Worm (Caenorhabditis elegans) whole organism, late embryonic: ENCODE measurements around the gene R03G8.1.

Experiments
- C08G9.2 ChIP-seq: sonication (generic microtip); optimal IDR thresholded peaks from 2 replicates; lab custom pipeline; 2016; ENCODE audit warnings: mild to moderate bottlenecking, missing genetic modification characterization, moderate library complexity, missing compliant biosample characterization
- F13H6.1 ChIP-seq: sonication (generic microtip); optimal IDR thresholded peaks from 2 replicates; lab custom pipeline; 2016; ENCODE audit warnings: missing genetic modification characterization, missing compliant biosample characterization
- K09A11.1 ChIP-seq: sonication (generic microtip); optimal IDR thresholded peaks from 2 replicates; lab custom pipeline; 2017; ENCODE audit warnings: antibody characterized with exemption, mild to moderate bottlenecking, missing genetic modification characterization, missing compliant biosample characterization; ENCODE audit not compliant: insufficient read depth
- T23F11.4 ChIP-seq: fragments of 200-800 bp; sonication (Bioruptor generic); optimal IDR thresholded peaks from 2 replicates; lab custom pipeline; 2018; ENCODE audit warnings: mild to moderate bottlenecking, missing genetic modification characterization, missing compliant biosample characterization
- Y22D7AL.16 ChIP-seq: sonication (generic microtip); optimal IDR thresholded peaks from 2 replicates; lab custom pipeline; 2016; ENCODE audit warnings: missing genetic modification characterization, missing compliant biosample characterization
- ahr-1 ChIP-seq: sonication (generic microtip); optimal IDR thresholded peaks from 2 replicates; lab custom pipeline; 2016; ENCODE audit warnings: missing genetic modification characterization, missing compliant biosample characterization
- ceh-14 ChIP-seq: sonication (generic microtip); optimal IDR thresholded peaks from 2 replicates; lab custom pipeline; 2016; ENCODE audit warnings: missing genotype, missing genetic modification characterization, missing compliant biosample characterization
- ceh-2 ChIP-seq: sonication (generic microtip); optimal IDR thresholded peaks from 2 replicates; lab custom pipeline; 2016; ENCODE audit warnings: missing genotype, missing genetic modification characterization, missing compliant biosample characterization
- ceh-31 ChIP-seq: sonication (generic microtip); optimal IDR thresholded peaks from 2 replicates; lab custom pipeline; 2016; ENCODE audit warnings: missing genetic modification characterization, missing compliant biosample characterization
- ceh-34 ChIP-seq: sonication (generic microtip); optimal IDR thresholded peaks from 2 replicates; lab custom pipeline; 2016; ENCODE audit warnings: mild to moderate bottlenecking, missing genetic modification characterization, missing compliant biosample characterization
- ceh-45 ChIP-seq: fragments of 200-800 bp; sonication (Bioruptor generic); IDR thresholded peaks from 2 replicates; pipeline ENCODE4 v1.3.6; 2022; ENCODE audit warnings: missing genetic modification reagents, missing genetic modification characterization, missing compliant biosample characterization
- ceh-48 ChIP-seq: sonication (generic microtip); optimal IDR thresholded peaks from 2 replicates; lab custom pipeline; 2016; ENCODE audit warnings: missing genetic modification characterization, inconsistent platforms, missing compliant biosample characterization
- ceh-9 ChIP-seq: sonication (generic microtip); optimal IDR thresholded peaks from 2 replicates; lab custom pipeline; 2016; ENCODE audit warnings: mild to moderate bottlenecking, missing genetic modification characterization, inconsistent platforms, missing compliant biosample characterization
- che-1 ChIP-seq: sonication (generic microtip); optimal IDR thresholded peaks from 2 replicates; lab custom pipeline; 2016; ENCODE audit warnings: mild to moderate bottlenecking, missing genetic modification characterization, missing compliant biosample characterization
- dmd-4 ChIP-seq: sonication (generic microtip); optimal IDR thresholded peaks from 2 replicates; lab custom pipeline; 2016; ENCODE audit warnings: borderline replicate concordance, missing genetic modification characterization, missing compliant biosample characterization
- dve-1 ChIP-seq: sonication (generic microtip); optimal IDR thresholded peaks from 2 replicates; lab custom pipeline; 2017; ENCODE audit warnings: antibody characterized with exemption, mild to moderate bottlenecking, missing genetic modification characterization, missing compliant biosample characterization
- elt-4 ChIP-seq: sonication (generic microtip); optimal IDR thresholded peaks from 2 replicates; lab custom pipeline; 2016; ENCODE audit warnings: missing genetic modification characterization, missing compliant biosample characterization
- ets-4 ChIP-seq: sonication (generic microtip); optimal IDR thresholded peaks from 2 replicates; lab custom pipeline; 2016; ENCODE audit warnings: missing genetic modification characterization, missing compliant biosample characterization
- eyg-1 ChIP-seq: sonication (generic microtip); optimal IDR thresholded peaks from 2 replicates; lab custom pipeline; 2016; ENCODE audit warnings: missing genotype, missing genetic modification characterization, missing compliant biosample characterization
- fax-1 ChIP-seq: sonication (generic microtip); optimal IDR thresholded peaks from 2 replicates; lab custom pipeline; 2016; ENCODE audit warnings: missing genotype, missing genetic modification characterization, missing compliant biosample characterization
- fkh-10 ChIP-seq: fragments of 150-350 bp; optimal IDR thresholded peaks from 2 replicates; lab custom pipeline; 2014; ENCODE audit warnings: missing biosample characterization, missing genetic modification reagents, missing genetic modification characterization
- hlh-15 ChIP-seq: sonication (generic microtip); optimal IDR thresholded peaks from 2 replicates; lab custom pipeline; 2016; ENCODE audit warnings: missing genetic modification characterization, missing compliant biosample characterization
- nfya-1 ChIP-seq: sonication (generic microtip); optimal IDR thresholded peaks from 2 replicates; lab custom pipeline; 2017; ENCODE audit warnings: missing genetic modification characterization, mild to moderate bottlenecking, missing compliant biosample characterization, antibody characterized with exemption, moderate library complexity
- nhr-11 ChIP-seq: fragments of 150-350 bp; optimal IDR thresholded peaks from 2 replicates; lab custom pipeline; 2014; ENCODE audit warnings: missing biosample characterization, missing genetic modification characterization
- npax-4 ChIP-seq: sonication (generic microtip); optimal IDR thresholded peaks from 2 replicates; lab custom pipeline; 2016; ENCODE audit warnings: missing genetic modification characterization, missing compliant biosample characterization
- pat-9 ChIP-seq: fragments of 200-800 bp; sonication (Bioruptor generic); optimal IDR thresholded peaks from 2 replicates; lab custom pipeline; 2018; ENCODE audit warnings: mild to moderate bottlenecking, missing genetic modification characterization, moderate library complexity, missing compliant biosample characterization
- pha-2 ChIP-seq: sonication (generic microtip); optimal IDR thresholded peaks from 2 replicates; lab custom pipeline; 2017; ENCODE audit warnings: mild to moderate bottlenecking, missing genetic modification characterization, missing compliant biosample characterization
- pqm-1 ChIP-seq: sonication (generic microtip); optimal IDR thresholded peaks from 2 replicates; lab custom pipeline; 2016; ENCODE audit warnings: missing genetic modification characterization, missing compliant biosample characterization
- pros-1 ChIP-seq: fragments of 150-350 bp; optimal IDR thresholded peaks from 2 replicates; lab custom pipeline; 2014; ENCODE audit warnings: missing biosample characterization, missing genetic modification reagents, missing genetic modification characterization
- ref-2 ChIP-seq: sonication (generic microtip); optimal IDR thresholded peaks from 2 replicates; lab custom pipeline; 2016; ENCODE audit warnings: missing genetic modification characterization, missing compliant biosample characterization
- sdc-2 ChIP-seq: sonication (generic microtip); optimal IDR thresholded peaks from 2 replicates; lab custom pipeline; 2016; ENCODE audit warnings: missing genotype, missing genetic modification characterization, missing compliant biosample characterization
- sox-4 ChIP-seq: sonication (generic microtip); optimal IDR thresholded peaks from 2 replicates; lab custom pipeline; 2017; ENCODE audit warnings: mild to moderate bottlenecking, missing genetic modification characterization, inconsistent platforms, missing compliant biosample characterization
- syd-9 ChIP-seq: sonication (generic microtip); optimal IDR thresholded peaks from 2 replicates; lab custom pipeline; 2016; ENCODE audit warnings: mild to moderate bottlenecking, missing genetic modification characterization, moderate library complexity, missing compliant biosample characterization
- tbx-2 ChIP-seq: sonication (generic microtip); optimal IDR thresholded peaks from 2 replicates; lab custom pipeline; 2016; ENCODE audit warnings: missing genetic modification characterization, missing compliant biosample characterization
- unc-3 ChIP-seq, 2 experiments: fragments of 200-800 bp in 1 of 2; sonication (Bioruptor generic) in 1 of 2; sonication (generic microtip) in 1 of 2; conservative IDR thresholded peaks in 1 of 2; optimal IDR thresholded peaks in 1 of 2; 2 replicates each; pipeline versions ENCODE4 v1.3.6 to Lab custom; 2016 to 2022; ENCODE audit warnings: missing compliant biosample characterization in 2 of 2, missing genetic modification characterization in 2 of 2, missing genetic modification reagents in 1 of 2
- unc-55 ChIP-seq: sonication (generic microtip); optimal IDR thresholded peaks from 2 replicates; lab custom pipeline; 2017; ENCODE audit warnings: missing biosample characterization, missing genetic modification reagents, missing genetic modification characterization
- unc-86 ChIP-seq: sonication (generic microtip); optimal IDR thresholded peaks from 2 replicates; lab custom pipeline; 2016; ENCODE audit warnings: missing genetic modification characterization, missing compliant biosample characterization

The R03G8.1 gene

DNA sequence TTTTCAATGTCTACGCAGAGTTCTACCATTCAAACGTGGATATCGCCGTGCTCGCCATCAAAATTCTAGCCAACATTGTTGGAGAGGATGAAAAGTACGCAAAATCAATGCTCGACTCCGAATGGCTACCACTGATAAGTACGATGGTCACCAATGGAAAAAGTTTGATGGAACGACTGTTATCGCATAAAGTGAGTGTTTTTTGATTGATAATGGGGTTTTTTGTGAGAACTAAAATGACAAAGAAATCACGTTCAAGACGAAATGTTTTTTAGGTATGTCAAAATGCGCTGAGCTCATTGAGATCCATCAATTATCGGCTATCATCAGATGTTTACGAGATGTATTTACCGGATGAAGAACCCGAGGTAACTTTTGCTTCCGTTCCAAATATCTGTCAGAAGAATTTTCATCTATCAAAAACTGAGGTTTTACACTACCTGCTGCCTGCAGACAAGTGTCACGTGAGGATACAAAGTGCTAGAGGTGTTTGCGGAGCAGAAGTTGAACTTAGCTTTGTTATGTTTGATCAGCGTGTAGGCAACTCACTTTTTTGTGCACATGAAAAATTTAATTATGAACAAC, 21.9 kb downstream of the R03G8.1 start:
- TF ChIP-seq sdc-2 (no peak), fax-1 (tag; lab: Kevin White, UChicago) (no peak), Y22D7AL.16 (tag; lab: Kevin White, UChicago) (no peak), C08G9.2 (tag; lab: Kevin White, UChicago) (no peak), pqm-1 (tag; lab: Kevin White, UChicago) (no peak), hlh-15 (no peak), ahr-1 (tag; lab: Kevin White, UChicago) (no peak), F13H6.1 (tag; lab: Kevin White, UChicago) (no peak), che-1 (tag; lab: Kevin White, UChicago) (no peak), pros-1 (no peak), syd-9 (no peak), unc-55 (no peak), ets-4 (tag; lab: Kevin White, UChicago) (no peak), tbx-2 (tag; lab: Kevin White, UChicago) (no peak), ceh-9 (tag; lab: Kevin White, UChicago) (no peak), fkh-10 (GFP tag; lab: Kevin White, UChicago) (no peak), nfya-1 (tag; lab: Kevin White, UChicago) (no peak), unc-86 (tag; lab: Kevin White, UChicago) (no peak), K09A11.1 (tag; lab: Kevin White, UChicago) (no peak)

DNA sequence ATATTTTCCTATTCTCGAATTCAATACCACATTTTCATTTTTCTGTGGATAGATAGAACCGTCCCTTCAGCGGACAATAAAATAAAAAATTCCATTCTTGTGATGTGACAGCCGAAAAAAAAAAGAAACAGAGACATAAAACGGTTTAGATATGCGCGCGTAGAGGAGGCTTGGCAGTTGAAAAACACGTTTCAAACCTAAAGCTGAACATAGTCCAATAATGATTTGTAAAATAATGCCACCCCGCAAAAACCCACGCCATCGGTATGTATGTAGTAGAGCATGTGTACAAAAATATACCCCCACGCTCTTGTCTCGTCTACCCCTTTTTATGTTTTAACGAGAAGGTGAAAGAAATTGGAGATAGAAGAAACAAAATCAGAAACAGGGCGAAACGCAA, 24.3 kb downstream of the R03G8.1 start:
- TF ChIP-seq ceh-45 (GFP tag; lab: Robert Waterston, UW) (no peak), ceh-48 (no peak), ref-2 (tag; lab: Kevin White, UChicago) (no peak), C08G9.2 (tag; lab: Kevin White, UChicago) (no peak), ceh-2 (no peak), unc-55 (no peak), npax-4 (tag; lab: Kevin White, UChicago) (no peak), unc-3 (GFP tag; conservative IDR thresholded peaks at IDR 0.05; lab: Robert Waterston, UW) (no peak), unc-3 (tag; optimal IDR thresholded peaks at IDR 0.05; lab: Kevin White, UChicago) (no peak), dve-1 (tag; lab: Kevin White, UChicago) (no peak)

DNA sequence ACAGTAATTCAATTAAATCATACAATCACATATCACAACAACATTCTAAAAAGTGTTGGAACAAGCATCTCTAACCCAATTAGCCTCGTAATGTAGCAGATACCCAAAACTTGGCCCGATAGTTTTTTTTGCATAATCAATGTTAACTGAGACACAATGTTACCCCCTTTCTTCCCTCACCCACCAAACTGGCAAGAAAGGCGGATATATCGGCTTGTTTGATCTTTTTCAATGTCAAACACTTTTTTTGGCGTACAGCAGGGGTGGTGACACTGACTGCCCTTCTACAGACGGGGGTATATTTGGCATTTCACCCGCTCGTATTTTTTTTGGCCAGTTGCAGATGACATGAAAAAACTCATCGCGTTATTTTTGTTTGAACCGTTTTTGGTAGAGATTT, 25.6 kb downstream of the R03G8.1 start:
- TF ChIP-seq eyg-1 (no peak), dve-1 (tag; lab: Kevin White, UChicago) (no peak), pha-2 (tag; lab: Kevin White, UChicago) (no peak)

DNA sequence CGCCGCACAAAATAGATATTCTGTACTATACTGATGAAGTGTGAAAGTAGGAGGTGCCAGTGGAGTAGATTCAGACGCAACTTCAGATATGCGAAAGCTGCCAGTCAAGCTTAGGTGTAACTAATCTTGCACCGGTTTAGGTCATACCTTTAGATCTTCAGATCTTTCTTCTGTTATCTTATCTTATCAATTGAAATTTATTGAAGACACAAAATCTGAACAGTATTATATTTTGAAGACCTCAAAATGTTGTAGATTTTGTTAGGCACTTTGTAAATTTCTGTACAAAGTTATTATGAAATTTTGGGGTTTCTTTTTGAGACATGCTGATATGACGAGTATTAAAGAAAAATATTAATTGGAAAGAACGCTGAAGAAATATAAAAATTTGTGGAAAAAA, 28.3 kb downstream of the R03G8.1 start:
- no peak for TF ChIP-seq pat-9
- no peak for TF ChIP-seq K09A11.1 (tag; lab: Kevin White, UChicago)
- no peak for TF ChIP-seq dmd-4 (tag; lab: Kevin White, UChicago)
- TF ChIP-seq ets-4 (tag; lab: Kevin White, UChicago), result no peak
- no peak for TF ChIP-seq nhr-11
- TF ChIP-seq Y22D7AL.16 (tag; lab: Kevin White, UChicago), result no peak
- no peak for TF ChIP-seq ceh-14 (tag; lab: Kevin White, UChicago)
- no peak for TF ChIP-seq ceh-31 (tag; lab: Kevin White, UChicago)
- TF ChIP-seq ceh-34 (tag; lab: Kevin White, UChicago), result no peak
- no peak for TF ChIP-seq nfya-1 (tag; lab: Kevin White, UChicago)
- no peak for TF ChIP-seq T23F11.4
- no peak for TF ChIP-seq dve-1 (tag; lab: Kevin White, UChicago)
- no peak for TF ChIP-seq fkh-10 (GFP tag; lab: Kevin White, UChicago)
- no peak for TF ChIP-seq elt-4 (tag; lab: Kevin White, UChicago)
- TF ChIP-seq unc-3 (GFP tag; conservative IDR thresholded peaks at IDR 0.05; lab: Robert Waterston, UW), result no peak
- no peak for TF ChIP-seq unc-3 (tag; optimal IDR thresholded peaks at IDR 0.05; lab: Kevin White, UChicago)
- no peak for TF ChIP-seq sox-4
